Worm (Caenorhabditis elegans): ENCODE results near the gene F10G7.9.
A peak's percentile ranks its signal among the peaks of the same experiment; 100 is the strongest.

F10G7.9 gene

ce11 chrII:4748374-4748773 lies 42.1 kb upstream of the F10G7.9 start:
- TF ChIP-seq ama-1 (optimal IDR thresholded peaks at IDR 0.05) (no peak), nhr-28 (tag; optimal IDR thresholded peaks at IDR 0.05) (no peak), fos-1 (tag; optimal IDR thresholded peaks at IDR 0.05) (no peak), ztf-11 (tag; optimal IDR thresholded peaks at IDR 0.05) (no peak), pha-4 (tag; optimal IDR thresholded peaks at IDR 0.05) (no peak), nfya-1 (tag; optimal IDR thresholded peaks at IDR 0.05; ENCODE audit: insufficient read depth) (no peak), skn-1 (tag; optimal IDR thresholded peaks at IDR 0.05) (no peak), ceh-9 (tag; optimal IDR thresholded peaks at IDR 0.05) (no peak), elt-2 (tag; optimal IDR thresholded peaks at IDR 0.05) (no peak), egl-27 (tag; optimal IDR thresholded peaks at IDR 0.05) (no peak), elt-1 (tag; optimal IDR thresholded peaks at IDR 0.05) (no peak), unc-62 (GFP tag; optimal IDR thresholded peaks at IDR 0.05) (no peak), tbx-2 (tag; optimal IDR thresholded peaks at IDR 0.05) (no peak), lsy-12 (tag; optimal IDR thresholded peaks at IDR 0.05) (peak; percentile 54), hmg-11 (tag; optimal IDR thresholded peaks at IDR 0.05) (no peak), nhr-25 (tag; optimal IDR thresholded peaks at IDR 0.05) (peak; percentile 68), fkh-2 (tag; optimal IDR thresholded peaks at IDR 0.05) (no peak), unc-39 (tag; optimal IDR thresholded peaks at IDR 0.05) (no peak), egl-5 (tag; optimal IDR thresholded peaks at IDR 0.05) (no peak), nhr-67 (tag; optimal IDR thresholded peaks at IDR 0.05) (no peak), nhr-76 (tag; optimal IDR thresholded peaks at IDR 0.05) (no peak), snpc-4 (tag; optimal IDR thresholded peaks at IDR 0.05) (no peak), ZK546.5 (tag; optimal IDR thresholded peaks at IDR 0.05) (no peak), sea-2 (GFP tag; optimal IDR thresholded peaks at IDR 0.05) (no peak), nhr-43 (tag; optimal IDR thresholded peaks at IDR 0.05; ENCODE audit: poor library complexity, severe bottlenecking) (peak; percentile 57), eor-1 (tag; optimal IDR thresholded peaks at IDR 0.05) (no peak), fkh-10 (GFP tag; optimal IDR thresholded peaks at IDR 0.05) (no peak), nhr-11 (tag; optimal IDR thresholded peaks at IDR 0.05) (no peak), ztf-4 (tag; optimal IDR thresholded peaks at IDR 0.05) (peak; percentile 6), mdl-1 (tag; optimal IDR thresholded peaks at IDR 0.05) (no peak)

ce11 chrII:4747697-4748096 lies 41.4 kb upstream of the F10G7.9 start:
- peak; percentile 12 for TF ChIP-seq nhr-43 (tag; optimal IDR thresholded peaks at IDR 0.05; ENCODE audit: poor library complexity, severe bottlenecking)
- no peak for TF ChIP-seq elt-3 (tag; optimal IDR thresholded peaks at IDR 0.05)
- no peak for TF ChIP-seq nhr-237 (tag; optimal IDR thresholded peaks at IDR 0.05)
- no peak for TF ChIP-seq egl-5 (tag; optimal IDR thresholded peaks at IDR 0.05)
- TF ChIP-seq ama-1 (optimal IDR thresholded peaks at IDR 0.05), result peak; percentile 23
- TF ChIP-seq tbx-2 (tag; optimal IDR thresholded peaks at IDR 0.05), result no peak
- TF ChIP-seq fos-1 (tag; optimal IDR thresholded peaks at IDR 0.05), result no peak
- no peak for TF ChIP-seq elt-1 (tag; optimal IDR thresholded peaks at IDR 0.05)
- no peak for TF ChIP-seq pha-4 (tag; optimal IDR thresholded peaks at IDR 0.05)
- TF ChIP-seq lin-39 (tag; optimal IDR thresholded peaks at IDR 0.05), result no peak
- TF ChIP-seq fkh-2 (tag; optimal IDR thresholded peaks at IDR 0.05), result no peak
- no peak for TF ChIP-seq ceh-16 (tag; optimal IDR thresholded peaks at IDR 0.05)
- peak; percentile 66 for TF ChIP-seq nhr-25 (tag; optimal IDR thresholded peaks at IDR 0.05)
- no peak for TF ChIP-seq eor-1 (tag; optimal IDR thresholded peaks at IDR 0.05)
- no peak for TF ChIP-seq unc-39 (tag; optimal IDR thresholded peaks at IDR 0.05)

- TF ChIP-seq nhr-237 (tag; optimal IDR thresholded peaks at IDR 0.05), result no peak
- no peak for TF ChIP-seq nhr-67 (tag; optimal IDR thresholded peaks at IDR 0.05)
- TF ChIP-seq nhr-43 (tag; optimal IDR thresholded peaks at IDR 0.05; ENCODE audit: poor library complexity, severe bottlenecking), result peak; percentile 16
- peak; percentile 27 for TF ChIP-seq mml-1 (tag; optimal IDR thresholded peaks at IDR 0.05)
- TF ChIP-seq snpc-4 (tag; optimal IDR thresholded peaks at IDR 0.05), result no peak
- TF ChIP-seq daf-12 (tag; optimal IDR thresholded peaks at IDR 0.05), result no peak
- no peak for TF ChIP-seq nhr-11 (tag; optimal IDR thresholded peaks at IDR 0.05)
- no peak for TF ChIP-seq ceh-9 (tag; optimal IDR thresholded peaks at IDR 0.05)
- TF ChIP-seq nhr-25 (tag; optimal IDR thresholded peaks at IDR 0.05), result peak; percentile 56
- peak; percentile 51 for TF ChIP-seq nfya-1 (tag; optimal IDR thresholded peaks at IDR 0.05; ENCODE audit: insufficient read depth)
- TF ChIP-seq ceh-28 (tag; optimal IDR thresholded peaks at IDR 0.05), result no peak
- TF ChIP-seq nhr-77 (tag; optimal IDR thresholded peaks at IDR 0.05), result no peak
- no peak for TF ChIP-seq ZK546.5 (tag; optimal IDR thresholded peaks at IDR 0.05)
- TF ChIP-seq egl-27 (tag; optimal IDR thresholded peaks at IDR 0.05), result no peak
Measured at ce11 chrII:4747063-4747462, 40.8 kb upstream of the F10G7.9 start.

All from whole organism, L3 larva.